Fruit fly (Drosophila melanogaster) whole organism, adult: Measurements from ENCODE around the gene Cngl.

Experiments used
- CG11617 ChIP-seq: fragments of 200-800 bp; sonication (Bioruptor generic); optimal IDR thresholded peaks from 2 replicates; lab custom pipeline; 2017; ENCODE audit warnings: mild to moderate bottlenecking, missing biosample characterization, missing genetic modification reagents, missing genetic modification characterization
- CG12768 ChIP-seq: fragments of 200-800 bp; sonication (Bioruptor generic); optimal IDR thresholded peaks from 2 replicates; lab custom pipeline; 2017; ENCODE audit warnings: missing biosample characterization, missing genetic modification characterization, mild to moderate bottlenecking, moderate library complexity, missing genetic modification reagents
- CG14711 ChIP-seq: fragments of 200-800 bp; sonication (Bioruptor generic); optimal IDR thresholded peaks from 2 replicates; lab custom pipeline; 2018; ENCODE audit warnings: missing biosample characterization, mild to moderate bottlenecking, missing genetic modification characterization, moderate library complexity
- CG1620 ChIP-seq: fragments of 200-800 bp; sonication (Bioruptor generic); optimal IDR thresholded peaks from 2 replicates; lab custom pipeline; 2016; ENCODE audit warnings: missing biosample characterization, missing genetic modification characterization
- CG33017 ChIP-seq: fragments of 200-800 bp; sonication (Bioruptor generic); optimal IDR thresholded peaks from 2 replicates; lab custom pipeline; 2018; ENCODE audit warnings: missing biosample characterization, mild to moderate bottlenecking, missing genetic modification characterization, moderate library complexity
- CG5204 ChIP-seq: fragments of 200-800 bp; sonication (Bioruptor generic); optimal IDR thresholded peaks from 2 replicates; lab custom pipeline; 2016; ENCODE audit warnings: missing biosample characterization, missing genetic modification characterization
- CG7045 ChIP-seq: fragments of 200-800 bp; sonication (Bioruptor generic); optimal IDR thresholded peaks from 2 replicates; lab custom pipeline; 2017; ENCODE audit warnings: missing biosample characterization, mild to moderate bottlenecking, missing genetic modification characterization
- CG7101 ChIP-seq: fragments of 200-800 bp; sonication (Bioruptor generic); optimal IDR thresholded peaks from 2 replicates; lab custom pipeline; 2018; ENCODE audit warnings: missing biosample characterization, mild to moderate bottlenecking, missing genetic modification characterization, moderate library complexity
- Clk ChIP-seq: fragments of 200-800 bp; sonication (Bioruptor generic); optimal IDR thresholded peaks from 2 replicates; lab custom pipeline; 2017; ENCODE audit warnings: missing biosample characterization, missing genetic modification characterization
- Crg-1 ChIP-seq: fragments of 200-800 bp; sonication (Bioruptor generic); optimal IDR thresholded peaks from 2 replicates; lab custom pipeline; 2016; ENCODE audit warnings: missing biosample characterization, missing genetic modification characterization
- Hr96 ChIP-seq: fragments of 200-800 bp; sonication (Bioruptor generic); optimal IDR thresholded peaks from 2 replicates; lab custom pipeline; 2016; ENCODE audit warnings: missing biosample characterization, missing genetic modification characterization
- Mnt ChIP-seq: fragments of 200-800 bp; sonication (Bioruptor generic); optimal IDR thresholded peaks from 2 replicates; lab custom pipeline; 2016; ENCODE audit warnings: missing biosample characterization, mild to moderate bottlenecking, missing genetic modification characterization
- bab1 ChIP-seq: fragments of 200-800 bp; sonication (Bioruptor generic); optimal IDR thresholded peaks from 3 replicates; lab custom pipeline; 2019; ENCODE audit warnings: missing biosample characterization, mild to moderate bottlenecking, missing genetic modification characterization, moderate library complexity
- cic ChIP-seq: fragments of 200-800 bp; sonication (Bioruptor generic); optimal IDR thresholded peaks from 2 replicates; lab custom pipeline; 2017; ENCODE audit warnings: missing biosample characterization, mild to moderate bottlenecking, missing genetic modification characterization, moderate library complexity
- cnc ChIP-seq, 2 experiments: fragments of >200 bp; optimal IDR thresholded peaks; 2 replicates each; lab custom pipeline; 2017
- kay ChIP-seq: fragments of 200-800 bp; sonication (Bioruptor generic); peaks from one replicate; lab custom pipeline; 2016; ENCODE audit warnings: missing biosample characterization, missing genetic modification characterization, borderline replicate concordance
- ovo ChIP-seq: fragments of 200-800 bp; sonication (Bioruptor generic); optimal IDR thresholded peaks from 2 replicates; lab custom pipeline; 2016; ENCODE audit warnings: missing biosample characterization, missing genetic modification characterization
- pad ChIP-seq: fragments of 200-800 bp; sonication (Bioruptor generic); optimal IDR thresholded peaks from 3 replicates; lab custom pipeline; 2017; ENCODE audit warnings: missing biosample characterization, missing genetic modification characterization, mild to moderate bottlenecking, moderate library complexity, missing genetic modification reagents
- tj ChIP-seq: fragments of 200-800 bp; sonication (Bioruptor generic); optimal IDR thresholded peaks from 3 replicates; lab custom pipeline; 2017; ENCODE audit warnings: missing biosample characterization, mild to moderate bottlenecking, missing genetic modification characterization, moderate library complexity
- toe ChIP-seq: fragments of 200-800 bp; sonication (Bioruptor generic); optimal IDR thresholded peaks from 2 replicates; lab custom pipeline; 2016; ENCODE audit warnings: missing biosample characterization, missing genetic modification characterization

The Cngl gene

DNA sequence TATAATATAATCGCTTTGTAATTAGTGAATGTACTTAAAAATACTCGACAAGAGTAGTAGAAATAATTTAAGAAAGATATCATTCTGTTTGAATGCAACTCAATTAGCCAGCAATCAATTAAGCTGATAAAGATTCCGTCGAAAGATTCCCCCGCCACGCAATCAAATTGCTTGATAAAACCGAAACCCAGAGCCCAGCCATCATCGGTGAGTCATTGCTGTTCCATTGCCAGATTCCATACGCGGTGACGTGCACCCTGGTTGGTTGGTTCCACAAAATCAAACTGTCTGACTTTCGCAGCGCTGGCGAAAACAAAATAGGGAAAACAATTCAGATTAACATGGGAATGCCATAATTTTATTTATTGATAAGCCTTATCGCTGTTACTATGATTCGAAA, 23.5 kb upstream of the Cngl start:
- no peak for TF ChIP-seq CG11617
- no peak for TF ChIP-seq Clk (GFP tag; lab: Kevin White, UChicago)
- peak; percentile 5 for TF ChIP-seq cic (GFP tag; lab: Kevin White, UChicago)
- TF ChIP-seq Crg-1 (GFP tag; lab: Kevin White, UChicago) = no peak
- no peak for TF ChIP-seq Hr96 (GFP tag; lab: Kevin White, UChicago)

DNA sequence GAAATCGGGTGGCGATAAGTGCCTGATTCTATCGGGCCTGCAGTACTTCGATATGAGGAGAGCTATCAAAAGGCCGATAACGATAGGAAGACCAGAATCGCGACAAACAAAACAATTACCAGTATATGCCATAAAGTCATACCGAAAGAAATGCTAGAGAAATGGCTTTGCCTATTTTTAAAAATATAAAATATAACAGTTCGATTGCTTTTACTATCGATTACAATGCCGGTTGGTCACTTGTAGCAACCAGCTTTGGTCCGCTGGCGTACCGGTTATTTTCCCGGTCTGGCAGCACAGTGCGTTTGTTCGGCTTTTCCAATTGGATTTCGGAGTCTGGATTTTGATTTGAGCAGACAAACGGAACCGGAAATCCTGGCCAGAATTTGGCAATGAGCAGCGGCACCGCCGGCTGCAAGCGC, 21.4 kb upstream of the Cngl start, which contains the start of the genes shtd, CG6294 and CG6299:
shtd (minus strand) TSS at position 6 of the 422 bp plus-strand sequence.
CG6294 (plus strand) TSS at position 287 of the 422 bp plus-strand sequence.
CG6299 (plus strand) TSS at position 287 of the 422 bp plus-strand sequence.
- no peak for TF ChIP-seq pad
- peak; percentile 36 for TF ChIP-seq CG1620 (GFP tag; lab: Kevin White, UChicago)
- peak; percentile 19 for TF ChIP-seq Mnt (GFP tag; lab: Kevin White, UChicago)
- peak; percentile 48 for TF ChIP-seq bab1 (GFP tag; lab: Kevin White, UChicago)
- TF ChIP-seq Hr96 (GFP tag; lab: Kevin White, UChicago) = no peak
- peak; percentile 24 for TF ChIP-seq CG14711 (tag; lab: Kevin White, UChicago)

DNA sequence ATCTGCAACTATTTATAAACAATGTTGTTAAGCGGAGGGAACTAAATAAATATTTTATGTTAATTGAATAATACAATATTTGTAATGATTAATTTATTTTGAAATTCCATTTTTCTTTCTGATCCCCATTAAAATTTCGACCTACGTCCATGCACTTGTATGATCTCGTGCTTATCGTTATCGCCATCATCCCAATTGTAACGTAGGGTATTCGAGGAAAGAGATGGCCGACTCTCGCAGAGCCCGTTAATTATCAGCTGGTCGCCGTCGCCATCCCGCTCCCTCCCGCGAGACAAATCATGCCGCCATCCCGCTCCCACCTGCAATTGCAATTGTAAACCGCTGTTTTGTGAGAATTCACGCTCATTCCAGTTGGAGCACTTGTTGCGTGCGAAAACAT, 12.1 kb upstream of the Cngl start, which contains the start of gene CG11655:
CG11655 (plus strand) TSS at position 351 of the 400 bp plus-strand sequence.
- TF ChIP-seq kay = no peak
- peak; percentile 1 for TF ChIP-seq CG1620 (GFP tag; lab: Kevin White, UChicago)
- peak; percentile 81 for TF ChIP-seq Mnt (GFP tag; lab: Kevin White, UChicago)
- peak; percentile 54 for TF ChIP-seq cic (GFP tag; lab: Kevin White, UChicago)
- peak; percentile 59 for TF ChIP-seq tj (GFP tag; lab: Kevin White, UChicago)
- TF ChIP-seq Clk (GFP tag; lab: Kevin White, UChicago) = no peak
- peak; percentile 67 for TF ChIP-seq bab1 (GFP tag; lab: Kevin White, UChicago)
- TF ChIP-seq CG14711 (tag; lab: Kevin White, UChicago) = peak; percentile 43
- no peak for TF ChIP-seq Crg-1 (GFP tag; lab: Kevin White, UChicago)
- TF ChIP-seq CG33017 = peak; percentile 2
- peak; percentile 15 for TF ChIP-seq CG7045 (GFP tag; lab: Kevin White, UChicago)
- no peak for TF ChIP-seq cnc (optimal IDR thresholded peaks at IDR 0.05; lab: Kevin White, UChicago)
- TF ChIP-seq CG12768 (GFP tag; lab: Kevin White, UChicago) = no peak
- peak; percentile 61 for TF ChIP-seq pad
- peak; percentile 95 for TF ChIP-seq ovo
- peak; percentile 21 for TF ChIP-seq Hr96 (GFP tag; lab: Kevin White, UChicago)
- peak; percentile 71 for TF ChIP-seq CG11617
- TF ChIP-seq CG7101 (tag; lab: Kevin White, UChicago) = peak; percentile 67
- peak; percentile 2 for TF ChIP-seq toe (GFP tag; lab: Kevin White, UChicago)
- TF ChIP-seq CG5204 (GFP tag; lab: Kevin White, UChicago) = no peak

DNA sequence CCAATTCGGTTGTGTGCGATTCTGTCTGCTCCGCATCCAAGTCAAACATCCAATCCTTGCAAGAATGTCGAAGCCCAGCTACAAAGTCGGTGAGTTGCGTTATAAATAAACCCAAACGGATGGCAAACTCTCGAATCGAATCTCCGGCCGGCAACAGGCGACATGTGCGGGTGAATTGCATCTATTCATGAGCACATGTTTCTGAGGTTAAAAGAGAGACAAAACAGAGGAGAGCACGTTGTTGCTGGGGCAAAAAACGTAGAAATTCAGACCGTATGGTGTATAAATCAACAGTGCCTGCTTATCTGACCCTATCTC, 9.2 kb upstream of the Cngl start:
- TF ChIP-seq Clk (GFP tag; lab: Kevin White, UChicago) (no peak), cnc (optimal IDR thresholded peaks at IDR 0.05; lab: Kevin White, UChicago) (peak in 1 of 2 experiments; percentile 18), Crg-1 (GFP tag; lab: Kevin White, UChicago) (no peak), Mnt (GFP tag; lab: Kevin White, UChicago) (peak; percentile 96), CG14711 (tag; lab: Kevin White, UChicago) (no peak), kay (no peak)

DNA sequence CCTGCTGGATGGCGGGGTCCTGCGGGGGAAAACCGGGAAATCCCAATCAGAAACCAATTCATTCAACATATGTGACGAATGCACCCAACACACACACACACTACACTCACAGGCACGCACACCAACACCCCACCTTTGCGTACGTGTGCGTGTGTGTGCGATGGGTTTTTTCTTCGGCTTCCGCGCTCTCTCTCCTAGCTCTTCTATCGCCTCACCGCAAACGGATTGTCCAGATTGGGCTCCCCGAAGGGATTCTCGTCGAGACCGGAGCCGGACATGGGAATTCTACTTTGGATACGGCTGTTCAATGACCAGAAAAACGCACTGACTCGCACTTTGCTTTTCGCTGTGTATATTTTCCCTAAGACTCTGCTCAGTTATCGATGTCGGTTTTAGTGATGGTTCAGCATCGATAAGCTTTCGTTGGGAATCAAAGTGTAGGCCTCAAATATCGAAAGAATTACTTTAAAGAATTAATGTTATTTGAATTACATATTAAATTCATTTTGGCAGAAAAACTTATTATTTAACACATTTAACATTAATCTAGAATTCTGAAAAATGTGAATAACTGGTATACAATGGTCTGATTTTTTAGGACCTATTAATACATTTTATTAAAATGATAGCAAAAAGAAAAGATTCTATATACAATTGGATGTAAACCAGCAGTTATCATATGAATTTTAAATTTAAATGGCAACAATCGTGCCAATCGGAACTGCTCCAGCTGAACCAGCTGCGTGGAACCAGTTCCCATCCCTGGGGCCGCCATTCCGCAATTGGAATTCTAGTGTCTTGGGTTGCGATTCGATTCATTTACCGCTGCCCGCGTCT, 8.7 kb upstream of the Cngl start, which contains the start of the genes Scamp and Ahcy:
Scamp (minus strand) TSS at position 394 of the 837 bp plus-strand sequence.
Ahcy (plus strand) TSS at position 772 of the 837 bp plus-strand sequence.
- TF ChIP-seq kay (peak; percentile 51), CG7101 (tag; lab: Kevin White, UChicago) (peak; percentile 11), Crg-1 (GFP tag; lab: Kevin White, UChicago) (peak; percentile 11), CG5204 (GFP tag; lab: Kevin White, UChicago) (peak; percentile 40), CG12768 (GFP tag; lab: Kevin White, UChicago) (no peak), CG7045 (GFP tag; lab: Kevin White, UChicago) (no peak), tj (GFP tag; lab: Kevin White, UChicago) (no peak), CG33017 (no peak), cnc (optimal IDR thresholded peaks at IDR 0.05; lab: Kevin White, UChicago) (peak in 1 of 2 experiments; percentile 35), CG1620 (GFP tag; lab: Kevin White, UChicago) (no peak), CG11617 (peak; percentile 37), Clk (GFP tag; lab: Kevin White, UChicago) (no peak), Hr96 (GFP tag; lab: Kevin White, UChicago) (peak; percentile 31), cic (GFP tag; lab: Kevin White, UChicago) (no peak), CG14711 (tag; lab: Kevin White, UChicago) (no peak), ovo (no peak), bab1 (GFP tag; lab: Kevin White, UChicago) (no peak), toe (GFP tag; lab: Kevin White, UChicago) (peak; percentile 23), pad (no peak)

DNA sequence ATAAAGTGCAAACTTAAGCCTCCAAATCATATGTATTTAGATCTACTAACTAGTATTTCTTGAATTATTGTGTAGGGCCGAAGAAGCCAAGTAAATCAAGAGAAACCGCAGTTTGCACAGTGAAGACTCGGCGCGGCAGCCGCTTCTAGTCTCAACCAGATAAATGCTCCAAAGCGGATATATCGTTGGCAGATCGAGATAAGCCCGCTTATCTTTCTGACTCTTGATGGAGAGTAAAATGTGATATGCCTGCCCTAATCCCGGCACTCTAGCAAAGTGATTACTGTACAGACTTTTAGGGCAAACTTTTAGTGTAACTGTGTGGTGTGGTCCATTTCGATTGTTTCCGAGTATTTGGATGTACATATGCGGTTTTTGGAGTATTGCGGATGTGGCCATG, 7.8 kb upstream of the Cngl start:
- TF ChIP-seq tj (GFP tag; lab: Kevin White, UChicago) = no peak
- TF ChIP-seq CG11617 = no peak
- no peak for TF ChIP-seq CG5204 (GFP tag; lab: Kevin White, UChicago)
- no peak for TF ChIP-seq Clk (GFP tag; lab: Kevin White, UChicago)
- no peak for TF ChIP-seq ovo
- no peak for TF ChIP-seq bab1 (GFP tag; lab: Kevin White, UChicago)
- TF ChIP-seq Mnt (GFP tag; lab: Kevin White, UChicago) = no peak
- TF ChIP-seq CG1620 (GFP tag; lab: Kevin White, UChicago) = no peak
- no peak for TF ChIP-seq CG7045 (GFP tag; lab: Kevin White, UChicago)
- no peak for TF ChIP-seq pad
- no peak for TF ChIP-seq CG14711 (tag; lab: Kevin White, UChicago)
- TF ChIP-seq CG12768 (GFP tag; lab: Kevin White, UChicago) = no peak
- TF ChIP-seq CG7101 (tag; lab: Kevin White, UChicago) = no peak
- no peak for TF ChIP-seq kay
- TF ChIP-seq toe (GFP tag; lab: Kevin White, UChicago) = no peak
- TF ChIP-seq cnc (optimal IDR thresholded peaks at IDR 0.05; lab: Kevin White, UChicago) = no peak
- no peak for TF ChIP-seq cic (GFP tag; lab: Kevin White, UChicago)
- TF ChIP-seq Hr96 (GFP tag; lab: Kevin White, UChicago) = no peak
- TF ChIP-seq CG33017 = no peak
- no peak for TF ChIP-seq Crg-1 (GFP tag; lab: Kevin White, UChicago)
